Fruit fly (Drosophila melanogaster): ENCODE data around the gene CG7289.

DNA sequence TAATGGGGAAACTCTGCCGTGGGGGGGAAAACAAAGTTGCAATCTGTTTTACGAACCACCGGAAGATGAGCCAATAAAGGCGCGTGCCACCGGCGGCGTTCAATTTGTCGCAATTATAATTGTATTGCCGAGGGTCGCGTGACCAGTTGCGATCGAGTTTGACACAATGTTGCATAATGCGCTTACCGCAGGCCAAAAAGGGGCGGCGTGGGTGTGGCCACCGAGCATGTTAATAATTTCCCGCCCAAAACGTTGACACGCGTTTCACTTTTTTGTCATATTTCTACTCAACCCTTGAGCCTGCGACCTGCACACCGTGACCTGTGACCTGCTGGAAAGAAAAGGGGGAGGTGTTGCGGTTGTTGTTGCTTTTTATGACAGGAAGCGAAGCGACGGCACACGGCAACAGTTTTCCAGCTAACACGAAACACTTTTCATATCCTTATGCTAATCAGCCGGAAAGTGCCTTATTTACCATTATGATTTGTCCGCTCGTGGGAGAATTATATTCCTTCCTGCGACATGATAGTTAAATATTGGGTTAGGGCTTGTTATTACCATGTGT lies 20.0 kb upstream of the CG7289 start:
- TF ChIP-seq psq (optimal IDR thresholded peaks at IDR 0.05), result no peak
- no peak for TF ChIP-seq EcR (GFP tag; optimal IDR thresholded peaks at IDR 0.05)
- TF ChIP-seq pan (optimal IDR thresholded peaks at IDR 0.05), result no peak

All from whole organism.